Fruit fly (Drosophila melanogaster) whole organism, embryonic: ENCODE measurements around the gene Rpp14b.

Experiments
- Awh ChIP-seq: fragments of 200-800 bp; sonication (Bioruptor generic); IDR thresholded peaks from 2 replicates; pipeline ENCODE4, ENCODE4 v1.3.6; 2022; ENCODE audit warnings: missing biosample characterization, missing genetic modification characterization
- C15 ChIP-seq: fragments of 200-800 bp; sonication (Bioruptor generic); IDR thresholded peaks from 3 replicates; pipeline ENCODE4 v1.3.6; 2022; ENCODE audit warnings: missing biosample characterization, missing genetic modification characterization
- CG10543 ChIP-seq: fragments of 200-800 bp; sonication (Bioruptor generic); optimal IDR thresholded peaks from 3 replicates; lab custom pipeline; 2017; ENCODE audit warnings: missing biosample characterization, mild to moderate bottlenecking, missing genetic modification characterization, moderate library complexity
- CG10565 ChIP-seq: fragments of 200-800 bp; sonication (Bioruptor generic); optimal IDR thresholded peaks from 3 replicates; lab custom pipeline; 2016; ENCODE audit warnings: missing biosample characterization, mild to moderate bottlenecking, missing genetic modification characterization
- CG11093 ChIP-seq: fragments of 200-800 bp; sonication (Bioruptor generic); IDR thresholded peaks from 3 replicates; pipeline ENCODE4 v1.3.6; 2022; ENCODE audit warnings: missing biosample characterization, missing genetic modification characterization
- CG11398 ChIP-seq: fragments of 200-800 bp; sonication (Bioruptor generic); optimal IDR thresholded peaks from 2 replicates; lab custom pipeline; 2016; ENCODE audit warnings: missing biosample characterization, missing genetic modification characterization
- CG12219 ChIP-seq: fragments of 200-800 bp; sonication (Bioruptor generic); optimal IDR thresholded peaks from 3 replicates; lab custom pipeline; 2018; ENCODE audit warnings: missing biosample characterization, mild to moderate bottlenecking, missing genetic modification characterization
- CG15269 ChIP-seq: fragments of 200-800 bp; sonication (Bioruptor generic); optimal IDR thresholded peaks from 2 replicates; lab custom pipeline; 2018; ENCODE audit warnings: missing biosample characterization, mild to moderate bottlenecking, missing genetic modification characterization, moderate library complexity
- CG16863 ChIP-seq: fragments of 200-800 bp; sonication (Bioruptor generic); optimal IDR thresholded peaks from 3 replicates; lab custom pipeline; 2016; ENCODE audit warnings: missing biosample characterization, missing genetic modification characterization
- CG17186 ChIP-seq: fragments of 200-800 bp; sonication (Bioruptor generic); optimal IDR thresholded peaks from 3 replicates; lab custom pipeline; 2017; ENCODE audit warnings: missing biosample characterization, missing genetic modification reagents, missing genetic modification characterization
- CG2120 ChIP-seq: fragments of 200-800 bp; sonication (Bioruptor generic); optimal IDR thresholded peaks from 3 replicates; lab custom pipeline; 2016; ENCODE audit warnings: missing biosample characterization, missing genetic modification characterization
- CG2129 ChIP-seq: fragments of 200-800 bp; sonication (Bioruptor generic); IDR thresholded peaks from 2 replicates; pipeline ENCODE4 v1.3.6; 2022; ENCODE audit warnings: missing biosample characterization, missing genetic modification characterization; ENCODE audit not compliant: partially characterized antibody
- CG2678 ChIP-seq: fragments of 200-800 bp; sonication (Bioruptor generic); optimal IDR thresholded peaks from 3 replicates; lab custom pipeline; 2019; ENCODE audit warnings: missing biosample characterization, mild to moderate bottlenecking, missing genetic modification characterization, moderate library complexity
- CG2875 ChIP-seq: fragments of 200-800 bp; sonication (Bioruptor generic); optimal IDR thresholded peaks from 2 replicates; lab custom pipeline; 2017; ENCODE audit warnings: missing biosample characterization, mild to moderate bottlenecking, missing genetic modification characterization, missing genetic modification reagents
- CG3163 ChIP-seq: fragments of 200-800 bp; sonication (Bioruptor generic); optimal IDR thresholded peaks from 3 replicates; lab custom pipeline; 2016; ENCODE audit warnings: missing biosample characterization, missing genetic modification characterization
- CG32532 ChIP-seq: fragments of 200-800 bp; sonication (Bioruptor generic); IDR thresholded peaks from 2 replicates; pipeline ENCODE4 v1.3.6; 2022; ENCODE audit warnings: missing biosample characterization, missing genetic modification characterization
- CG32767 ChIP-seq: fragments of 200-800 bp; sonication (Bioruptor generic); IDR thresholded peaks from 2 replicates; pipeline ENCODE4 v1.3.6; 2022; ENCODE audit warnings: missing biosample characterization, missing genetic modification characterization
- CG3407 ChIP-seq: fragments of 200-800 bp; sonication (Bioruptor generic); optimal IDR thresholded peaks from 2 replicates; lab custom pipeline; 2018; ENCODE audit warnings: missing biosample characterization, mild to moderate bottlenecking, missing genetic modification characterization
- CG3838 ChIP-seq: fragments of 200-800 bp; sonication (Bioruptor generic); optimal IDR thresholded peaks from 3 replicates; lab custom pipeline; 2016; ENCODE audit warnings: missing biosample characterization, missing genetic modification characterization
- CG4424 ChIP-seq: fragments of 200-800 bp; sonication (Bioruptor generic); optimal IDR thresholded peaks from 3 replicates; lab custom pipeline; 2016; ENCODE audit warnings: missing biosample characterization, missing genetic modification characterization
- CG5245 ChIP-seq: fragments of 200-800 bp; sonication (Bioruptor generic); optimal IDR thresholded peaks from 3 replicates; lab custom pipeline; 2016; ENCODE audit warnings: missing biosample characterization, missing genetic modification characterization
- CG6813 ChIP-seq: fragments of 200-800 bp; sonication (Bioruptor generic); optimal IDR thresholded peaks from 2 replicates; lab custom pipeline; 2017; ENCODE audit warnings: missing biosample characterization, missing genetic modification characterization, mild to moderate bottlenecking, moderate library complexity, missing genetic modification reagents
- CG6854 ChIP-seq: fragments of 200-800 bp; sonication (Bioruptor generic); optimal IDR thresholded peaks from 3 replicates; lab custom pipeline; 2017; ENCODE audit warnings: missing biosample characterization, mild to moderate bottlenecking, missing genetic modification characterization
- CG7786 ChIP-seq: fragments of 200-800 bp; sonication (Bioruptor generic); optimal IDR thresholded peaks from 2 replicates; lab custom pipeline; 2016; ENCODE audit warnings: missing biosample characterization, missing genetic modification characterization
- CG9215 ChIP-seq: fragments of 200-800 bp; sonication (Bioruptor generic); IDR thresholded peaks from 2 replicates; pipeline ENCODE4 v1.3.6; 2022; ENCODE audit warnings: missing biosample characterization, missing genetic modification characterization
- Deaf1 ChIP-seq: fragments of 200-800 bp; optimal IDR thresholded peaks from 3 replicates; lab custom pipeline; 2019; ENCODE audit warnings: missing biosample characterization, mild to moderate bottlenecking, missing genetic modification characterization, moderate library complexity
- Dip2 ChIP-seq: fragments of 200-800 bp; sonication (Bioruptor generic); IDR thresholded peaks from 2 replicates; pipeline ENCODE4 v1.3.6; 2022; ENCODE audit warnings: missing biosample characterization, missing genetic modification characterization
- Dip3 ChIP-seq: fragments of 200-800 bp; sonication (Bioruptor generic); optimal IDR thresholded peaks from 3 replicates; lab custom pipeline; 2016; ENCODE audit warnings: missing biosample characterization, missing genetic modification characterization
- Ets65A ChIP-seq: fragments of 200-800 bp; sonication (Bioruptor generic); peaks from one replicate; lab custom pipeline; 2016; ENCODE audit warnings: missing biosample characterization, missing genetic modification characterization
- Fer1 ChIP-seq: fragments of 200-800 bp; sonication (Bioruptor generic); optimal IDR thresholded peaks from 2 replicates; lab custom pipeline; 2017; ENCODE audit warnings: missing biosample characterization, mild to moderate bottlenecking, missing genetic modification characterization
- NfI ChIP-seq: fragments of 200-800 bp; sonication (Bioruptor generic); optimal IDR thresholded peaks from 3 replicates; lab custom pipeline; 2018; ENCODE audit warnings: missing biosample characterization, mild to moderate bottlenecking, missing genetic modification characterization, moderate library complexity
- Opbp ChIP-seq: fragments of 200-800 bp; sonication (Bioruptor generic); IDR thresholded peaks from 3 replicates; pipeline ENCODE4 v1.3.6; 2022; ENCODE audit warnings: missing biosample characterization, missing genetic modification characterization; ENCODE audit not compliant: partially characterized antibody
- Spps ChIP-seq: fragments of 200-800 bp; sonication (Bioruptor generic); optimal IDR thresholded peaks from 2 replicates; lab custom pipeline; 2018; ENCODE audit warnings: missing biosample characterization, mild to moderate bottlenecking, missing genetic modification characterization
- Tbp ChIP-seq: fragments of >200 bp; optimal IDR thresholded peaks from 2 replicates; lab custom pipeline; 2018; ENCODE audit warnings: missing biosample characterization, missing genetic modification characterization
- bab2 ChIP-seq: fragments of 200-800 bp; sonication (Bioruptor generic); optimal IDR thresholded peaks from 2 replicates; lab custom pipeline; 2016; ENCODE audit warnings: missing biosample characterization, missing genetic modification characterization
- bigmax ChIP-seq: fragments of 200-800 bp; sonication (Bioruptor generic); optimal IDR thresholded peaks from 2 replicates; lab custom pipeline; 2018; ENCODE audit warnings: missing biosample characterization, mild to moderate bottlenecking, missing genetic modification characterization
- cad ChIP-seq: fragments of >200 bp; optimal IDR thresholded peaks from 2 replicates; lab custom pipeline; 2017; ENCODE audit warnings: missing biosample characterization, missing genetic modification characterization
- chif ChIP-seq, 2 experiments: fragments of 200-800 bp; sonication (Bioruptor generic); optimal IDR thresholded peaks; 3 replicates each; lab custom pipeline; 2016; ENCODE audit warnings: missing biosample characterization in 2 of 2, missing genetic modification characterization in 2 of 2
- disco-r ChIP-seq: fragments of 200-800 bp; sonication (Bioruptor generic); optimal IDR thresholded peaks from 2 replicates; lab custom pipeline; 2016; ENCODE audit warnings: missing biosample characterization, missing genetic modification characterization
- dmrt99B ChIP-seq: fragments of 200-800 bp; sonication (Bioruptor generic); optimal IDR thresholded peaks from 2 replicates; lab custom pipeline; 2018; ENCODE audit warnings: missing biosample characterization, mild to moderate bottlenecking, missing genetic modification characterization, moderate library complexity
- gce ChIP-seq: fragments of 200-800 bp; sonication (Bioruptor generic); IDR thresholded peaks from 3 replicates; pipeline ENCODE4 v1.3.6; 2022; ENCODE audit warnings: missing biosample characterization, missing genetic modification characterization
- gcm ChIP-seq: fragments of 200-800 bp; sonication (Bioruptor generic); optimal IDR thresholded peaks from 2 replicates; lab custom pipeline; 2019; ENCODE audit warnings: missing biosample characterization, mild to moderate bottlenecking, missing genetic modification characterization, moderate library complexity
- grau ChIP-seq: fragments of 200-800 bp; optimal IDR thresholded peaks from 3 replicates; lab custom pipeline; 2019; ENCODE audit warnings: missing biosample characterization, mild to moderate bottlenecking, missing genetic modification characterization, moderate library complexity
- kah ChIP-seq: fragments of 200-800 bp; sonication (Bioruptor generic); optimal IDR thresholded peaks from 2 replicates; lab custom pipeline; 2018; ENCODE audit warnings: missing biosample characterization, mild to moderate bottlenecking, missing genetic modification characterization
- ken ChIP-seq: fragments of 200-800 bp; sonication (Bioruptor generic); IDR thresholded peaks from 3 replicates; pipeline ENCODE4 v1.3.6; 2022; ENCODE audit warnings: missing biosample characterization, missing genetic modification characterization
- klu ChIP-seq: fragments of 200-800 bp; sonication (Bioruptor generic); IDR thresholded peaks from 2 replicates; pipeline ENCODE4 v1.3.6; 2022; ENCODE audit warnings: missing biosample characterization, missing genetic modification characterization
- oc ChIP-seq: fragments of 200-800 bp; sonication (Bioruptor generic); optimal IDR thresholded peaks from 2 replicates; lab custom pipeline; 2018; ENCODE audit warnings: missing biosample characterization, mild to moderate bottlenecking, missing genetic modification characterization, moderate library complexity
- phol ChIP-seq: fragments of 200-800 bp; sonication (Bioruptor generic); optimal IDR thresholded peaks from 3 replicates; lab custom pipeline; 2018; ENCODE audit warnings: missing biosample characterization, mild to moderate bottlenecking, missing genetic modification characterization, moderate library complexity
- sob ChIP-seq: fragments of 200-800 bp; sonication (Bioruptor generic); IDR thresholded peaks from 2 replicates; pipeline ENCODE4 v1.3.6; 2022; ENCODE audit warnings: missing biosample characterization, missing genetic modification characterization
- stc ChIP-seq: fragments of 200-800 bp; sonication (Bioruptor generic); IDR thresholded peaks from 2 replicates; pipeline ENCODE4 v1.3.6; 2022; ENCODE audit warnings: missing biosample characterization, missing genetic modification characterization
- stwl ChIP-seq: fragments of 200-800 bp; sonication (Bioruptor generic); optimal IDR thresholded peaks from 3 replicates; lab custom pipeline; 2018; ENCODE audit warnings: missing biosample characterization, mild to moderate bottlenecking, missing genetic modification characterization, moderate library complexity
- tgo ChIP-seq: fragments of 200-800 bp; sonication (Bioruptor generic); IDR thresholded peaks from 3 replicates; pipeline ENCODE4 v1.3.6; 2022; ENCODE audit warnings: missing biosample characterization, missing genetic modification characterization

Rpp14b gene

DNA sequence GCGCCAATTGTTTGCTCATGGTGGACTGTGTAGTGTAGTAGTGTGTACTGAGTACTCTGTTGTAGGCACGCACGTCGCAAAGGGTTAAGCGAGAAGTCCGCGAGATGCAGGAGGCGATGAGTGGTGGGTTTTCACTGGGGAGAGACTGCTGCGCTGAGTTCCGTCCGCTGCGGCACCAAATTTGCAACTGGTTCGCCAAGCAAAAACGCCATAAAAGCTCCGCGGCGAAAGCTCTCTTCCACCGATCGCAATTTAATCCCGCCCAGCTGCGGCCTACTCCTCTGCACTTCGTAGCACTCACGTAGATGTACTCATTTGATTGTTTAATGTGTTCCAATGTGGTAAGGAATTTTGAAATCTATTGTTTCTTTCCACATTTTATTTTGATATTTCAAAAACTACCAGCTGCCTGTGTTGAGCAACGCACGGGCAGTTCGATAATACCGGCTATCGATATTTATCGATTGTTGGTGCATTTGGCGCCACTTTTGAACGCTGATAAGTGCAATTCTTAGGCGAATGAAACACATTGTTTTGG is 40.7 kb upstream of the Rpp14b start, which contains the start of gene CG7920 (continued):
- no peak for TF ChIP-seq CG11093 (GFP tag; lab: Robert Waterston, UW)
- TF ChIP-seq grau (tag; lab: Kevin White, UChicago), result peak; percentile 34
- peak; percentile 10 for TF ChIP-seq CG15269
- TF ChIP-seq Opbp (GFP tag; lab: Robert Waterston, UW), result peak; percentile 75
- TF ChIP-seq dmrt99B (tag; lab: Kevin White, UChicago), result no peak
- TF ChIP-seq CG10543, result peak; percentile 58
- no peak for TF ChIP-seq CG16863
- TF ChIP-seq sob (GFP tag; lab: Robert Waterston, UW), result peak; percentile 42; the same call in 1 of the 2 replicates
- no peak for TF ChIP-seq CG3838 (GFP tag; lab: Kevin White, UChicago)
- TF ChIP-seq bigmax (GFP tag; lab: Kevin White, UChicago), result no peak
- no peak for TF ChIP-seq CG32767 (GFP tag; lab: Robert Waterston, UW)
- TF ChIP-seq bab2, result no peak
- TF ChIP-seq phol (tag; lab: Kevin White, UChicago), result peak; percentile 56
- TF ChIP-seq CG7786, result no peak
- no peak for TF ChIP-seq CG10565 (GFP tag; lab: Kevin White, UChicago)
- peak; percentile 4 for TF ChIP-seq gcm (GFP tag; lab: Kevin White, UChicago)
- TF ChIP-seq CG2875 (GFP tag; lab: Kevin White, UChicago), result no peak
- peak; percentile 44 for TF ChIP-seq stwl (tag; lab: Kevin White, UChicago)
- TF ChIP-seq CG9215, result no peak
- no peak for TF ChIP-seq disco-r (GFP tag; lab: Kevin White, UChicago)
- no peak for TF ChIP-seq Spps
- TF ChIP-seq oc (tag; lab: Kevin White, UChicago), result no peak
- peak; percentile 25 for TF ChIP-seq NfI
- no peak for TF ChIP-seq Tbp (GFP tag; lab: Kevin White, UChicago)
- no peak for TF ChIP-seq CG3407 (GFP tag; lab: Kevin White, UChicago)
- peak; percentile 10 for TF ChIP-seq CG2678 (tag; lab: Kevin White, UChicago)
- TF ChIP-seq CG4424 (GFP tag; lab: Kevin White, UChicago), result peak; percentile 20
- TF ChIP-seq stc (GFP tag; lab: Robert Waterston, UW), result no peak
- no peak for TF ChIP-seq Awh (GFP tag; lab: Robert Waterston, UW)
- TF ChIP-seq kah (GFP tag; lab: Kevin White, UChicago), result no peak
- no peak for TF ChIP-seq CG3163 (GFP tag; lab: Kevin White, UChicago)
- TF ChIP-seq tgo (GFP tag; lab: Robert Waterston, UW), result no peak
- no peak for TF ChIP-seq C15 (GFP tag; lab: Robert Waterston, UW)
- TF ChIP-seq Deaf1 (tag; lab: Kevin White, UChicago), result peak; percentile 27
- peak; percentile 40 for TF ChIP-seq CG2129 (GFP tag; lab: Robert Waterston, UW)
- TF ChIP-seq CG5245 (GFP tag; lab: Kevin White, UChicago), result no peak
- TF ChIP-seq cad (GFP tag; lab: Kevin White, UChicago), result no peak
- no peak for TF ChIP-seq ken (GFP tag; lab: Robert Waterston, UW)
- no peak for TF ChIP-seq CG12219 (GFP tag; lab: Kevin White, UChicago)
- no peak for TF ChIP-seq CG6813
- TF ChIP-seq CG2120 (GFP tag; lab: Kevin White, UChicago), result peak; percentile 54
- TF ChIP-seq CG17186 (GFP tag; lab: Kevin White, UChicago), result peak; percentile 43
- TF ChIP-seq CG11398 (GFP tag; lab: Kevin White, UChicago), result no peak
- TF ChIP-seq Dip2 (GFP tag; lab: Robert Waterston, UW), result no peak
- TF ChIP-seq chif (GFP tag; optimal IDR thresholded peaks at IDR 0.05; lab: Kevin White, UChicago), result no peak
- peak; percentile 43 for TF ChIP-seq CG6854 (GFP tag; lab: Kevin White, UChicago)
- peak; percentile 71 for TF ChIP-seq Fer1 (GFP tag; lab: Kevin White, UChicago)
- TF ChIP-seq CG32532 (GFP tag; lab: Robert Waterston, UW), result peak; percentile 41; the same call in 1 of the 2 replicates
- no peak for TF ChIP-seq gce
- no peak for TF ChIP-seq Ets65A (GFP tag; lab: Kevin White, UChicago)
- no peak for TF ChIP-seq klu
- no peak for TF ChIP-seq Dip3 (GFP tag; lab: Kevin White, UChicago)
